Worm (Caenorhabditis elegans) whole organism, L4/young adult: ENCODE measurements around the gene R02D1.2.

Source experiments
- W03F9.2 ChIP-seq: fragments of 150-350 bp; optimal IDR thresholded peaks from 2 replicates; lab custom pipeline; 2014; ENCODE audit warnings: missing biosample characterization, missing genetic modification characterization
- him-1 ChIP-seq: sonication (generic microtip); optimal IDR thresholded peaks from 2 replicates; lab custom pipeline; 2016; ENCODE audit warnings: missing genotype, missing genetic modification reagents, missing genetic modification characterization, missing compliant biosample characterization

ce11 chrV:4345714-4346113 is 23.1 kb upstream of the R02D1.2 start, which contains the start of gene figl-1:
- no peak for TF ChIP-seq him-1 (tag; lab: Kevin White, UChicago)
- no peak for TF ChIP-seq W03F9.2 (tag; lab: Kevin White, UChicago)
